Worm (Caenorhabditis elegans) whole organism, young adult: Measurements from ENCODE around the gene ZK643.2.

ENCODE experiments used
- B0019.2 ChIP-seq: fragments of 200-800 bp; sonication (Bioruptor generic); conservative IDR thresholded peaks from 2 replicates; pipeline ENCODE4 v1.3.6; 2022; ENCODE audit warnings: missing genetic modification reagents, missing genetic modification characterization, missing compliant biosample characterization
- B0261.1 ChIP-seq: sonication (generic microtip); optimal IDR thresholded peaks from 2 replicates; lab custom pipeline; 2016; ENCODE audit warnings: mild to moderate bottlenecking, missing genetic modification characterization, moderate library complexity, missing compliant biosample characterization
- D2030.7 ChIP-seq: fragments of 200-800 bp; sonication (Bioruptor generic); IDR thresholded peaks from 2 replicates; pipeline ENCODE4 v1.3.6; 2022; ENCODE audit warnings: missing genetic modification reagents, missing genetic modification characterization, missing compliant biosample characterization
- F33H1.4 ChIP-seq: fragments of 200-800 bp; sonication (Bioruptor generic); IDR thresholded peaks from 2 replicates; pipeline ENCODE4 v1.3.6; 2022; ENCODE audit warnings: missing genetic modification reagents, missing genetic modification characterization, missing compliant biosample characterization
- F55B11.4 ChIP-seq: sonication (generic microtip); optimal IDR thresholded peaks from 2 replicates; lab custom pipeline; 2016; ENCODE audit warnings: missing compliant biosample characterization, missing genetic modification characterization, borderline replicate concordance; ENCODE audit not compliant: insufficient read depth
- K11D2.4 ChIP-seq: fragments of 200-800 bp; sonication (Bioruptor generic); IDR thresholded peaks from 2 replicates; pipeline ENCODE4 v1.3.6; 2022; ENCODE audit warnings: missing genetic modification reagents, missing genetic modification characterization, missing compliant biosample characterization
- Y53G8AR.9 ChIP-seq: fragments of 200-800 bp; sonication (Bioruptor generic); conservative IDR thresholded peaks from 2 replicates; pipeline ENCODE4 v1.3.6; 2022; ENCODE audit warnings: missing genetic modification reagents, missing genetic modification characterization, missing compliant biosample characterization
- Y67H2A.10 ChIP-seq: fragments of 200-800 bp; sonication (Bioruptor generic); conservative IDR thresholded peaks from 2 replicates; pipeline ENCODE4 v1.3.6; 2022; ENCODE audit warnings: missing genetic modification reagents, missing genetic modification characterization, missing compliant biosample characterization
- Y95B8A.8 ChIP-seq: fragments of 200-800 bp; sonication (Bioruptor generic); IDR thresholded peaks from 2 replicates; pipeline ENCODE4 v1.3.6; 2022; ENCODE audit warnings: missing genetic modification reagents, missing genetic modification characterization, missing compliant biosample characterization
- aptf-2 ChIP-seq: fragments of 200-800 bp; sonication (Bioruptor generic); conservative IDR thresholded peaks from 2 replicates; pipeline ENCODE4 v1.3.6; 2022; ENCODE audit warnings: missing genetic modification reagents, missing genetic modification characterization, missing compliant biosample characterization
- attf-3 ChIP-seq: fragments of 200-800 bp; sonication (Bioruptor generic); conservative IDR thresholded peaks from 2 replicates; pipeline ENCODE4 v1.3.6; 2022; ENCODE audit warnings: missing genetic modification reagents, missing genetic modification characterization, missing compliant biosample characterization
- ceh-100 ChIP-seq: fragments of 200-800 bp; sonication (Bioruptor generic); IDR thresholded peaks from 2 replicates; pipeline ENCODE4 v1.3.6; 2022; ENCODE audit warnings: missing genetic modification reagents, missing genetic modification characterization, missing compliant biosample characterization
- ceh-40 ChIP-seq: fragments of 200-800 bp; sonication (Bioruptor generic); IDR thresholded peaks from 2 replicates; pipeline ENCODE4 v1.3.6; 2022; ENCODE audit warnings: missing genetic modification characterization, missing compliant biosample characterization
- dox-1 ChIP-seq: fragments of 200-800 bp; sonication (Bioruptor generic); IDR thresholded peaks from 2 replicates; pipeline ENCODE4 v1.3.6; 2022; ENCODE audit warnings: missing genetic modification reagents, missing genetic modification characterization, missing compliant biosample characterization
- dpff-1 ChIP-seq: sonication (generic microtip); optimal IDR thresholded peaks from 2 replicates; lab custom pipeline; 2017; ENCODE audit warnings: mild to moderate bottlenecking, missing genetic modification characterization, missing compliant biosample characterization
- egl-18 ChIP-seq: fragments of 200-800 bp; sonication (Bioruptor generic); IDR thresholded peaks from 2 replicates; pipeline ENCODE4 v1.3.6; 2022; ENCODE audit warnings: missing genetic modification reagents, missing genetic modification characterization, missing compliant biosample characterization
- gei-17 ChIP-seq: fragments of 200-800 bp; sonication (Bioruptor generic); optimal IDR thresholded peaks from 2 replicates; lab custom pipeline; 2018; ENCODE audit warnings: mild to moderate bottlenecking, missing genetic modification characterization, missing compliant biosample characterization
- hrde-1 ChIP-seq: sonication (generic microtip); optimal IDR thresholded peaks from 2 replicates; lab custom pipeline; 2016; ENCODE audit warnings: missing genetic modification characterization, mild to moderate bottlenecking, missing compliant biosample characterization, moderate library complexity, missing genotype, missing genetic modification reagents, borderline replicate concordance
- hsf-1 ChIP-seq: fragments of 200-800 bp; sonication (Bioruptor generic); IDR thresholded peaks from 2 replicates; pipeline ENCODE4 v1.3.6; 2022; ENCODE audit warnings: missing genetic modification reagents, missing genetic modification characterization, missing compliant biosample characterization
- lir-1 ChIP-seq: fragments of 200-800 bp; sonication (Bioruptor generic); conservative IDR thresholded peaks from 2 replicates; pipeline ENCODE4 v1.3.6; 2022; ENCODE audit warnings: missing genetic modification reagents, missing genetic modification characterization, missing compliant biosample characterization
- lsl-1 ChIP-seq: fragments of 200-800 bp; sonication (Bioruptor generic); optimal IDR thresholded peaks from 2 replicates; lab custom pipeline; 2018; ENCODE audit warnings: mild to moderate bottlenecking, missing genetic modification characterization, moderate library complexity, missing compliant biosample characterization
- madf-8 ChIP-seq: fragments of 200-800 bp; sonication (Bioruptor generic); conservative IDR thresholded peaks from 2 replicates; pipeline ENCODE4 v1.3.6; 2022; ENCODE audit warnings: missing genetic modification reagents, missing genetic modification characterization, missing compliant biosample characterization
- mcd-1 ChIP-seq: fragments of 200-800 bp; sonication (Bioruptor generic); IDR thresholded peaks from 2 replicates; pipeline ENCODE4 v1.3.6; 2022; ENCODE audit warnings: missing genetic modification reagents, missing genetic modification characterization, missing compliant biosample characterization
- nfya-1 ChIP-seq: sonication (generic microtip); optimal IDR thresholded peaks from 2 replicates; lab custom pipeline; 2017; ENCODE audit warnings: antibody characterized with exemption, missing compliant biosample characterization, missing genetic modification characterization, borderline replicate concordance; ENCODE audit not compliant: insufficient read depth
- nfyb-1 ChIP-seq: fragments of 200-800 bp; sonication (Bioruptor generic); IDR thresholded peaks from 2 replicates; pipeline ENCODE4 v1.3.6; 2022; ENCODE audit warnings: missing genetic modification reagents, missing genetic modification characterization, missing compliant biosample characterization
- nhr-179 ChIP-seq: sonication (generic microtip); optimal IDR thresholded peaks from 2 replicates; lab custom pipeline; 2016; ENCODE audit warnings: mild to moderate bottlenecking, missing genetic modification characterization, missing compliant biosample characterization
- snpc-4 ChIP-seq, 5 experiments: fragments of 150-350 bp in 1 of 5; sonication (generic microtip) in 4 of 5; optimal IDR thresholded peaks; 2 replicates each; lab custom pipeline; 2014 to 2018; ENCODE audit warnings: missing genetic modification characterization in 5 of 5, missing biosample characterization in 3 of 5, antibody characterized with exemption in 2 of 5, mild to moderate bottlenecking in 2 of 5, missing compliant biosample characterization in 2 of 5, missing genotype in 2 of 5, moderate library complexity in 2 of 5, missing genetic modification reagents in 1 of 5
- somi-1 ChIP-seq: fragments of 200-800 bp; sonication (Bioruptor generic); optimal IDR thresholded peaks from 2 replicates; lab custom pipeline; 2018; ENCODE audit warnings: mild to moderate bottlenecking, missing genetic modification characterization, missing compliant biosample characterization
- sptf-2 ChIP-seq: fragments of 200-800 bp; sonication (Bioruptor generic); optimal IDR thresholded peaks from 2 replicates; lab custom pipeline; 2018; ENCODE audit warnings: mild to moderate bottlenecking, missing genetic modification characterization, missing compliant biosample characterization
- tlf-1 ChIP-seq: fragments of 200-800 bp; sonication (Bioruptor generic); optimal IDR thresholded peaks from 2 replicates; lab custom pipeline; 2018; ENCODE audit warnings: mild to moderate bottlenecking, missing genetic modification characterization, missing compliant biosample characterization
- unc-130 ChIP-seq: sonication (generic microtip); optimal IDR thresholded peaks from 2 replicates; lab custom pipeline; 2016; ENCODE audit warnings: missing genetic modification reagents, missing genetic modification characterization, missing compliant biosample characterization
- ztf-28 ChIP-seq: fragments of 200-800 bp; sonication (Bioruptor generic); IDR thresholded peaks from 2 replicates; pipeline ENCODE4 v1.3.6; 2022; ENCODE audit warnings: missing genetic modification reagents, missing genetic modification characterization, missing compliant biosample characterization
- ztf-6 ChIP-seq: fragments of 200-800 bp; sonication (Bioruptor generic); IDR thresholded peaks from 2 replicates; pipeline ENCODE4 v1.3.6; 2022; ENCODE audit warnings: missing genetic modification reagents, missing genetic modification characterization, missing compliant biosample characterization

The ZK643.2 gene

ce11 chrIII:8923937-8924336 is 32.4 kb upstream of the ZK643.2 start, which contains the start of gene ZK637.12:
ZK637.12 (plus strand) TSS chrIII:8924237.
- TF ChIP-seq hrde-1 (tag; lab: Kevin White, UChicago) (no peak), madf-8 (GFP tag; lab: Robert Waterston, UW) (no peak), ztf-6 (GFP tag; lab: Robert Waterston, UW) (no peak), F55B11.4 (tag; lab: Kevin White, UChicago) (no peak), lir-1 (GFP tag; lab: Robert Waterston, UW) (no peak), Y67H2A.10 (GFP tag; lab: Robert Waterston, UW) (no peak), ceh-40 (GFP tag; lab: Robert Waterston, UW) (no peak), mcd-1 (GFP tag; lab: Robert Waterston, UW) (no peak), snpc-4 (GFP tag; optimal IDR thresholded peaks at IDR 0.05; lab: Kevin White, UChicago) (no peak), snpc-4 (tag; optimal IDR thresholded peaks at IDR 0.05; lab: Kevin White, UChicago) (no peak), nhr-179 (tag; lab: Kevin White, UChicago) (no peak), Y95B8A.8 (GFP tag; lab: Robert Waterston, UW) (no peak), attf-3 (no peak), ceh-100 (GFP tag; lab: Robert Waterston, UW) (no peak), D2030.7 (GFP tag; lab: Robert Waterston, UW) (no peak), tlf-1 (GFP tag; lab: Kevin White, UChicago) (no peak), ztf-28 (GFP tag; lab: Robert Waterston, UW) (no peak), F33H1.4 (GFP tag; lab: Robert Waterston, UW) (no peak), aptf-2 (GFP tag; lab: Robert Waterston, UW) (no peak)

- TF ChIP-seq dpff-1 (tag; lab: Kevin White, UChicago), result no peak
- no peak for TF ChIP-seq lir-1 (GFP tag; lab: Robert Waterston, UW)
- TF ChIP-seq unc-130, result no peak
- TF ChIP-seq B0019.2 (GFP tag; lab: Robert Waterston, UW), result no peak
Observed at ce11 chrIII:8925539-8925938, 30.8 kb upstream of the ZK643.2 start.

- no peak for TF ChIP-seq sptf-2 (GFP tag; lab: Kevin White, UChicago)
- TF ChIP-seq lsl-1 (GFP tag; lab: Kevin White, UChicago), result no peak
- TF ChIP-seq somi-1 (GFP tag; lab: Kevin White, UChicago), result no peak
- TF ChIP-seq, all 124 proteins: peak for 0
Observed at ce11 chrIII:8926512-8926911, 29.8 kb upstream of the ZK643.2 start.

ce11 chrIII:8929723-8930122 is 26.6 kb upstream of the ZK643.2 start, which contains the start of gene arrd-15:
arrd-15 (plus strand) TSS chrIII:8930023.
- TF ChIP-seq hrde-1 (tag; lab: Kevin White, UChicago) (no peak), dox-1 (GFP tag; lab: Robert Waterston, UW) (no peak), hsf-1 (GFP tag; lab: Robert Waterston, UW) (no peak), Y53G8AR.9 (GFP tag; lab: Robert Waterston, UW) (no peak), nfyb-1 (no peak), egl-18 (GFP tag; lab: Robert Waterston, UW) (no peak), K11D2.4 (GFP tag; lab: Robert Waterston, UW) (no peak), B0261.1 (no peak), nfya-1 (tag; lab: Kevin White, UChicago) (no peak), gei-17 (GFP tag; lab: Kevin White, UChicago) (no peak)
